Fruit fly (Drosophila melanogaster): Measurements from ENCODE around the gene CG45413.
A peak's percentile ranks its signal among the peaks of the same experiment; 100 is the strongest.

CG45413 gene

dm6 chr3L:6885666-6886335 is 45.9 kb downstream of the CG45413 start (continued):
- TF ChIP-seq Doc3 (GFP tag; IDR thresholded peaks at IDR 0.05; ENCODE audit: partially characterized antibody) (no peak), hth (optimal IDR thresholded peaks at IDR 0.05) (no peak), Gsc (GFP tag; IDR thresholded peaks at IDR 0.05) (no peak), Opbp (GFP tag; IDR thresholded peaks at IDR 0.05; ENCODE audit: partially characterized antibody) (no peak), CG11085 (GFP tag; IDR thresholded peaks at IDR 0.05) (no peak), CG10267 (tag; optimal IDR thresholded peaks at IDR 0.05) (peak; percentile 61), crc (GFP tag; optimal IDR thresholded peaks at IDR 0.05) (no peak), wek (GFP tag; optimal IDR thresholded peaks at IDR 0.05) (no peak), CG17612 (GFP tag; IDR thresholded peaks at IDR 0.05) (no peak), lov (optimal IDR thresholded peaks at IDR 0.05) (no peak), lov (GFP tag; IDR thresholded peaks at IDR 0.05) (no peak), gem (tag; optimal IDR thresholded peaks at IDR 0.05) (peak; percentile 75), Dip3 (GFP tag; optimal IDR thresholded peaks at IDR 0.05) (no peak), eve (GFP tag; optimal IDR thresholded peaks at IDR 0.05) (no peak), dm (GFP tag; optimal IDR thresholded peaks at IDR 0.05) (no peak), nmo (GFP tag; optimal IDR thresholded peaks at IDR 0.05) (peak; percentile 60), ems (GFP tag; optimal IDR thresholded peaks at IDR 0.05) (no peak), CG2875 (GFP tag; optimal IDR thresholded peaks at IDR 0.05) (peak; percentile 16), Hmx (GFP tag; optimal IDR thresholded peaks at IDR 0.05) (no peak), Ets65A (GFP tag) (no peak), Adf1 (GFP tag; IDR thresholded peaks at IDR 0.05) (no peak), Oaz (GFP tag; IDR thresholded peaks at IDR 0.05) (no peak), sc (optimal IDR thresholded peaks at IDR 0.05) (no peak), sc (GFP tag; optimal IDR thresholded peaks at IDR 0.05) (peak; percentile 24), Tbp (GFP tag; optimal IDR thresholded peaks at IDR 0.05) (no peak), slp2 (GFP tag; optimal IDR thresholded peaks at IDR 0.05) (no peak), CG9215 (GFP tag; IDR thresholded peaks at IDR 0.05) (no peak), ab (GFP tag; optimal IDR thresholded peaks at IDR 0.05) (no peak), CG8765 (GFP tag; IDR thresholded peaks at IDR 0.05) (no peak), kni (GFP tag; optimal IDR thresholded peaks at IDR 0.05) (no peak), CG16815 (GFP tag; optimal IDR thresholded peaks at IDR 0.05) (no peak), bab2 (GFP tag; optimal IDR thresholded peaks at IDR 0.05) (no peak), prd (optimal IDR thresholded peaks at IDR 0.05) (no peak), prd (GFP tag; IDR thresholded peaks at IDR 0.05) (peak; percentile 35; the same call in 1 of the 3 replicates), CG4617 (GFP tag; optimal IDR thresholded peaks at IDR 0.05; ENCODE audit: borderline replicate concordance) (no peak), CG14441 (GFP tag; IDR thresholded peaks at IDR 0.05) (no peak), CG7271 (tag; optimal IDR thresholded peaks at IDR 0.05) (no peak), CG11723 (GFP tag; optimal IDR thresholded peaks at IDR 0.05) (no peak), seq (GFP tag; IDR thresholded peaks at IDR 0.05) (no peak), Optix (GFP tag; IDR thresholded peaks at IDR 0.05) (no peak), hkb (optimal IDR thresholded peaks at IDR 0.05) (no peak), hkb (GFP tag; IDR thresholded peaks at IDR 0.05) (no peak), CG8944 (GFP tag; optimal IDR thresholded peaks at IDR 0.05) (no peak), CG17359 (tag; optimal IDR thresholded peaks at IDR 0.05) (peak; percentile 27), her (GFP tag; optimal IDR thresholded peaks at IDR 0.05) (no peak), knrl (GFP tag; IDR thresholded peaks at IDR 0.05; ENCODE audit: partially characterized antibody) (no peak), CG10321 (GFP tag; IDR thresholded peaks at IDR 0.05) (0 out of 2 replicates have a peak, but pooled peaks have one; percentile 14), tll (GFP tag; optimal IDR thresholded peaks at IDR 0.05) (no peak), sens-2 (GFP tag; IDR thresholded peaks at IDR 0.05) (no peak), ash1 (GFP tag; optimal IDR thresholded peaks at IDR 0.05) (no peak), Myb (GFP tag; optimal IDR thresholded peaks at IDR 0.05) (no peak), scrt (GFP tag; optimal IDR thresholded peaks at IDR 0.05) (no peak)

All from whole organism, embryonic.